Fruit fly (Drosophila melanogaster) whole organism, embryonic: ENCODE data around the gene Sems.
A peak's percentile ranks its signal among the peaks of the same experiment; 100 is the strongest.

Experiments used
- CG11093 ChIP-seq: fragments of 200-800 bp; sonication (Bioruptor generic); IDR thresholded peaks from 3 replicates; pipeline ENCODE4 v1.3.6; 2022; ENCODE audit warnings: missing biosample characterization, missing genetic modification characterization
- CG11504 ChIP-seq: fragments of 200-800 bp; sonication (Bioruptor generic); optimal IDR thresholded peaks from 3 replicates; lab custom pipeline; 2019; ENCODE audit warnings: missing biosample characterization, mild to moderate bottlenecking, missing genetic modification characterization, moderate library complexity
- CG11696 ChIP-seq: fragments of 200-800 bp; sonication (Bioruptor generic); IDR thresholded peaks from 2 replicates; pipeline ENCODE4 v1.3.6; 2022; ENCODE audit warnings: missing biosample characterization, missing genetic modification characterization
- CG1529 ChIP-seq: fragments of 200-800 bp; sonication (Bioruptor generic); optimal IDR thresholded peaks from 3 replicates; lab custom pipeline; 2018; ENCODE audit warnings: missing biosample characterization, missing genetic modification characterization
- CG17829 ChIP-seq: fragments of 200-800 bp; optimal IDR thresholded peaks from 2 replicates; lab custom pipeline; 2019; ENCODE audit warnings: missing biosample characterization, mild to moderate bottlenecking, missing genetic modification characterization, moderate library complexity
- CG2199 ChIP-seq: fragments of 200-800 bp; sonication (Bioruptor generic); IDR thresholded peaks from 3 replicates; pipeline ENCODE4 v1.3.6; 2022; ENCODE audit warnings: missing biosample characterization, missing genetic modification characterization
- CG2678 ChIP-seq: fragments of 200-800 bp; sonication (Bioruptor generic); optimal IDR thresholded peaks from 3 replicates; lab custom pipeline; 2019; ENCODE audit warnings: missing biosample characterization, mild to moderate bottlenecking, missing genetic modification characterization, moderate library complexity
- CG6854 ChIP-seq: fragments of 200-800 bp; sonication (Bioruptor generic); optimal IDR thresholded peaks from 3 replicates; lab custom pipeline; 2017; ENCODE audit warnings: missing biosample characterization, mild to moderate bottlenecking, missing genetic modification characterization
- Chrac-16 ChIP-seq: fragments of 200-800 bp; sonication (Bioruptor generic); optimal IDR thresholded peaks from 3 replicates; lab custom pipeline; 2016; ENCODE audit warnings: missing biosample characterization, missing genetic modification characterization
- D19A ChIP-seq: fragments of 200-800 bp; optimal IDR thresholded peaks from 3 replicates; lab custom pipeline; 2019; ENCODE audit warnings: missing biosample characterization, mild to moderate bottlenecking, missing genetic modification characterization, moderate library complexity
- Dbx ChIP-seq: fragments of 200-800 bp; sonication (Bioruptor generic); IDR thresholded peaks from 3 replicates; pipeline ENCODE4 v1.3.6; 2022; ENCODE audit warnings: missing biosample characterization, missing genetic modification characterization
- E2f1 ChIP-seq: fragments of 200-800 bp; sonication (Bioruptor generic); IDR thresholded peaks from 2 replicates; pipeline ENCODE4 v1.3.6; 2022; ENCODE audit warnings: missing biosample characterization, missing genetic modification characterization
- ERR ChIP-seq: fragments of 200-800 bp; sonication (Bioruptor generic); optimal IDR thresholded peaks from 2 replicates; lab custom pipeline; 2016; ENCODE audit warnings: missing biosample characterization, missing genetic modification characterization
- H15 ChIP-seq: fragments of 200-800 bp; sonication (Bioruptor generic); IDR thresholded peaks from 3 replicates; pipeline ENCODE4 v1.3.6; 2022; ENCODE audit warnings: missing biosample characterization, missing genetic modification characterization
- HLH4C ChIP-seq: fragments of 200-800 bp; sonication (Bioruptor generic); IDR thresholded peaks from 3 replicates; pipeline ENCODE4 v1.3.6; 2022; ENCODE audit warnings: missing biosample characterization, missing genetic modification characterization; ENCODE audit not compliant: partially characterized antibody
- Hey ChIP-seq: fragments of 200-800 bp; sonication (Bioruptor generic); optimal IDR thresholded peaks from 3 replicates; lab custom pipeline; 2018; ENCODE audit warnings: missing biosample characterization, mild to moderate bottlenecking, missing genetic modification characterization
- HmgZ ChIP-seq: fragments of 200-800 bp; sonication (Bioruptor generic); optimal IDR thresholded peaks from 2 replicates; lab custom pipeline; 2018; ENCODE audit warnings: missing biosample characterization, mild to moderate bottlenecking, missing genetic modification characterization
- Kr ChIP-seq: fragments of 200-800 bp; sonication (Bioruptor generic); optimal IDR thresholded peaks from 2 replicates; lab custom pipeline; 2017; ENCODE audit warnings: missing biosample characterization, mild to moderate bottlenecking, missing genetic modification characterization
- Mes4 ChIP-seq: fragments of 200-800 bp; sonication (Bioruptor generic); optimal IDR thresholded peaks from 2 replicates; lab custom pipeline; 2016; ENCODE audit warnings: missing biosample characterization, missing genetic modification characterization
- NfI ChIP-seq: fragments of 200-800 bp; sonication (Bioruptor generic); optimal IDR thresholded peaks from 3 replicates; lab custom pipeline; 2018; ENCODE audit warnings: missing biosample characterization, mild to moderate bottlenecking, missing genetic modification characterization, moderate library complexity
- Oli ChIP-seq: fragments of 200-800 bp; sonication (Bioruptor generic); optimal IDR thresholded peaks from 2 replicates; lab custom pipeline; 2018; ENCODE audit warnings: missing biosample characterization, mild to moderate bottlenecking, missing genetic modification characterization, moderate library complexity
- Ptx1 ChIP-seq: fragments of 200-800 bp; sonication (Bioruptor generic); IDR thresholded peaks from 2 replicates; pipeline ENCODE4 v1.3.6; 2022; ENCODE audit warnings: missing biosample characterization, missing genetic modification characterization
- Rfx ChIP-seq: fragments of 200-800 bp; sonication (Bioruptor generic); IDR thresholded peaks from 2 replicates; pipeline ENCODE4 v1.3.6; 2022; ENCODE audit warnings: missing biosample characterization, missing genetic modification characterization
- Sin3A ChIP-seq: fragments of >200 bp; optimal IDR thresholded peaks from 2 replicates; lab custom pipeline; 2018
- Taf1 ChIP-seq: fragments of 200-800 bp; sonication (Bioruptor generic); IDR thresholded peaks from 2 replicates; pipeline ENCODE4 v1.3.6; 2022; ENCODE audit warnings: missing biosample characterization, missing genetic modification characterization
- Xrp1 ChIP-seq: fragments of 200-800 bp; sonication (Bioruptor generic); IDR thresholded peaks from 2 replicates; pipeline ENCODE4 v1.3.6; 2022; ENCODE audit warnings: missing biosample characterization, missing genetic modification characterization
- chn ChIP-seq: fragments of 200-800 bp; sonication (Bioruptor generic); optimal IDR thresholded peaks from 2 replicates; lab custom pipeline; 2016; ENCODE audit warnings: missing biosample characterization, missing genetic modification characterization
- ci ChIP-seq: fragments of 200-800 bp; sonication (Bioruptor generic); IDR thresholded peaks from 3 replicates; pipeline ENCODE4 v1.3.6; 2022; ENCODE audit warnings: missing biosample characterization, missing genetic modification characterization
- dmrt11E ChIP-seq: fragments of 200-800 bp; sonication (Bioruptor generic); optimal IDR thresholded peaks from 3 replicates; lab custom pipeline; 2018; ENCODE audit warnings: missing biosample characterization, mild to moderate bottlenecking, missing genetic modification characterization, moderate library complexity
- dmrt99B ChIP-seq: fragments of 200-800 bp; sonication (Bioruptor generic); optimal IDR thresholded peaks from 2 replicates; lab custom pipeline; 2018; ENCODE audit warnings: missing biosample characterization, mild to moderate bottlenecking, missing genetic modification characterization, moderate library complexity
- fd3F ChIP-seq: fragments of 200-800 bp; sonication (Bioruptor generic); optimal IDR thresholded peaks from 2 replicates; lab custom pipeline; 2018; ENCODE audit warnings: missing biosample characterization, mild to moderate bottlenecking, missing genetic modification characterization, moderate library complexity
- gem ChIP-seq: fragments of 200-800 bp; sonication (Bioruptor generic); optimal IDR thresholded peaks from 2 replicates; lab custom pipeline; 2019; ENCODE audit warnings: missing biosample characterization, mild to moderate bottlenecking, missing genetic modification characterization, moderate library complexity
- gsb-n ChIP-seq: fragments of 200-800 bp; sonication (Bioruptor generic); optimal IDR thresholded peaks from 3 replicates; lab custom pipeline; 2018; ENCODE audit warnings: missing biosample characterization, mild to moderate bottlenecking, missing genetic modification characterization
- ind ChIP-seq: fragments of 200-800 bp; sonication (Bioruptor generic); optimal IDR thresholded peaks from 3 replicates; lab custom pipeline; 2016; ENCODE audit warnings: missing biosample characterization, missing genetic modification characterization
- inv ChIP-seq: fragments of 200-800 bp; sonication (Bioruptor generic); IDR thresholded peaks from 2 replicates; pipeline ENCODE4 v1.3.6; 2022; ENCODE audit warnings: missing biosample characterization, missing genetic modification characterization; ENCODE audit not compliant: partially characterized antibody
- onecut ChIP-seq: fragments of 200-800 bp; sonication (Bioruptor generic); IDR thresholded peaks from 2 replicates; pipeline ENCODE4 v1.3.6; 2022; ENCODE audit warnings: missing biosample characterization, missing genetic modification characterization
- pan ChIP-seq, 4 experiments: fragments of >200 bp in 3 of 4; fragments of 200-800 bp in 1 of 4; sonication (Bioruptor generic) in 1 of 4; optimal IDR thresholded peaks in 3 of 4; IDR thresholded peaks in 1 of 4; 2 replicates each; pipeline versions ENCODE4 v1.3.6 to Lab custom; 2017 to 2022; ENCODE audit warnings: missing biosample characterization in 2 of 4, missing genetic modification characterization in 2 of 4, mixed read lengths in 1 of 4
- pnt ChIP-seq: fragments of 200-800 bp; sonication (Bioruptor generic); optimal IDR thresholded peaks from 3 replicates; lab custom pipeline; 2016; ENCODE audit warnings: missing biosample characterization, missing genetic modification characterization
- pzg ChIP-seq: fragments of 200-800 bp; sonication (Bioruptor generic); optimal IDR thresholded peaks from 3 replicates; lab custom pipeline; 2018; ENCODE audit warnings: missing biosample characterization, mild to moderate bottlenecking, missing genetic modification characterization, moderate library complexity
- row ChIP-seq: fragments of 200-800 bp; sonication (Bioruptor generic); IDR thresholded peaks from 3 replicates; pipeline ENCODE4 v1.3.6; 2022; ENCODE audit warnings: missing biosample characterization, missing genetic modification characterization
- sens ChIP-seq: fragments of 200-800 bp; sonication (Bioruptor generic); peaks from one replicate; lab custom pipeline; 2016; ENCODE audit warnings: missing biosample characterization, missing genetic modification characterization
- seq ChIP-seq: fragments of 200-800 bp; sonication (Bioruptor generic); IDR thresholded peaks from 2 replicates; pipeline ENCODE4 v1.3.6; 2022; ENCODE audit warnings: missing biosample characterization, missing genetic modification characterization
- slou ChIP-seq: fragments of 200-800 bp; sonication (Bioruptor generic); optimal IDR thresholded peaks from 3 replicates; lab custom pipeline; 2016; ENCODE audit warnings: missing biosample characterization, missing genetic modification characterization
- stwl ChIP-seq: fragments of 200-800 bp; sonication (Bioruptor generic); optimal IDR thresholded peaks from 3 replicates; lab custom pipeline; 2018; ENCODE audit warnings: missing biosample characterization, mild to moderate bottlenecking, missing genetic modification characterization, moderate library complexity
- trh ChIP-seq: fragments of 200-800 bp; sonication (Bioruptor generic); optimal IDR thresholded peaks from 2 replicates; lab custom pipeline; 2016; ENCODE audit warnings: missing biosample characterization, missing genetic modification characterization

Gene Sems

DNA sequence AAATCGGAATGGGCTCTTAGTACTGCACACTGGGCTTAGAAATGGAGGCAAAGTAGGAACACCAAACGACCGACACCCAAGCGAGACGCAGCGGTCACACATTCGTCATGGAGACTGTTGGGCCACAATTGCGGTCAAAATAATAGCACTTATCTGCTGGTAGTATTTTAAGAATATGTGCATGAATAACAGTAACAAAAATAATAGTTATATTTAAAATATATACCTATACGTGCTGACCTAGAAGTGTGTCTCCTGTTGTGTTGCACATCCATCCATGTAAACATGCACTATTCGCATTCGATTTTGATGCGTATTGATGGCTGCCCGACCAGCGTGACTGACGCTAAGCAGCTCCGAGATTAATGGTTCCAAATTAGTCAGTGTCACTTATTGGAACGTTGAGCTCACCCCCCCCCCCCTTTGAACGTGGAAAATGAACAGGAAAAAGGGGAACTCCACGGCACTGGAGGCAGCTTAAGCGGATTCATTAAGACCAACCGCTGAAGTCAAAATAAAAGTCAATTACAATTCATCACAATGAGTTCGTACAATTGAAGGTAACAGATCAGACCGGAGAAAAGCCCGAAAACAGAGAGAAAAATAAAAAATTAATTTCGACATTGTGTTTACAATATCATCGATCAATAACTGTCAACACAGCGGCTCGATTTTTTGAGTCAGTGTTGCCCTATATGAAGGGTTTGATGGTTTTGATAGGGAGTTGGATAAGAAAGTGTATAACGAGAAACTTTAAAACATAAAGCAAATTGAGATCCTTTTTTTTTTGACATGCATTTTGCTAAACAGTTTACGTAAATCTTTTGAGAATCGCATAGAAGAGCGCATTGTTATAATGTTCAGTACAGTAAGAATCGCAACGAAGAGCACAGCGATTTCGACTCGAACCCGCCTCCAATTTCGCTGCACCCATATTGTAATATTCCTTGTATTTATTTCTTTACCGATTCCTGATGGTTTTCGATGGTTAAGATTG lies 3.6 kb downstream of the Sems start (continued):
- no peak for TF ChIP-seq seq (GFP tag; lab: Robert Waterston, UW)
- TF ChIP-seq E2f1 (GFP tag; lab: Robert Waterston, UW): 0 out of 2 replicates have a peak, but pooled peaks have one; percentile 16
- no peak for TF ChIP-seq Sin3A (lab: Kevin White, UChicago)
- 0 out of 3 replicates have a peak, but pooled peaks have one; percentile 29 for TF ChIP-seq row (GFP tag; lab: Robert Waterston, UW)
- TF ChIP-seq HLH4C: no peak
- no peak for TF ChIP-seq onecut (GFP tag; lab: Robert Waterston, UW)
- 0 out of 2 replicates have a peak, but pooled peaks have one; percentile 9 for TF ChIP-seq Rfx (GFP tag; lab: Robert Waterston, UW)
- no peak for TF ChIP-seq Chrac-16 (GFP tag; lab: Kevin White, UChicago)
- TF ChIP-seq Ptx1 (GFP tag; lab: Robert Waterston, UW): peak; percentile 34; the same call in 1 of the 2 replicates
- no peak for TF ChIP-seq trh (GFP tag; lab: Kevin White, UChicago)
- no peak for TF ChIP-seq CG2678
- no peak for TF ChIP-seq pan (optimal IDR thresholded peaks at IDR 0.05; lab: Kevin White, UChicago)
- peak in 1 of 2 experiments; percentile 53 for TF ChIP-seq pan (GFP tag; optimal IDR thresholded peaks at IDR 0.05 in 1 of 2, IDR thresholded peaks at IDR 0.05 in 1 of 2)
- TF ChIP-seq dmrt11E: peak; percentile 5
- TF ChIP-seq pzg (GFP tag; lab: Kevin White, UChicago): no peak
- no peak for TF ChIP-seq CG1529 (GFP tag; lab: Kevin White, UChicago)
- TF ChIP-seq gem (tag; lab: Kevin White, UChicago): peak; percentile 8
- no peak for TF ChIP-seq Taf1
- peak; percentile 40 for TF ChIP-seq CG17829 (tag; lab: Kevin White, UChicago)
- TF ChIP-seq dmrt99B (tag; lab: Kevin White, UChicago): peak; percentile 14
- TF ChIP-seq ind (GFP tag; lab: Kevin White, UChicago): no peak
- no peak for TF ChIP-seq Dbx (GFP tag; lab: Robert Waterston, UW)
- TF ChIP-seq Mes4 (GFP tag; lab: Kevin White, UChicago): no peak
- TF ChIP-seq Oli (tag; lab: Kevin White, UChicago): peak; percentile 11
- TF ChIP-seq Kr (GFP tag; lab: Kevin White, UChicago): no peak
- TF ChIP-seq sens (GFP tag; lab: Kevin White, UChicago): peak; percentile 44
- TF ChIP-seq Xrp1 (GFP tag; lab: Robert Waterston, UW): 0 out of 2 replicates have a peak, but pooled peaks have one; percentile 52
- no peak for TF ChIP-seq Hey (tag; lab: Kevin White, UChicago)
- no peak for TF ChIP-seq ERR
- TF ChIP-seq CG11504 (tag; lab: Kevin White, UChicago): peak; percentile 6
- TF ChIP-seq CG11696 (GFP tag; lab: Robert Waterston, UW): peak; percentile 77
- TF ChIP-seq ci (GFP tag; lab: Robert Waterston, UW): 0 out of 3 replicates have a peak, but pooled peaks have one; percentile 41
- no peak for TF ChIP-seq stwl
- 0 out of 3 replicates have a peak, but pooled peaks have one; percentile 29 for TF ChIP-seq H15
- no peak for TF ChIP-seq fd3F (GFP tag; lab: Kevin White, UChicago)
- TF ChIP-seq HmgZ (tag; lab: Kevin White, UChicago): no peak
- TF ChIP-seq gsb-n (tag; lab: Kevin White, UChicago): peak; percentile 46
- peak; percentile 73 for TF ChIP-seq D19A (tag; lab: Kevin White, UChicago)
- no peak for TF ChIP-seq CG2199
- TF ChIP-seq CG11093 (GFP tag; lab: Robert Waterston, UW): 0 out of 3 replicates have a peak, but pooled peaks have one; percentile 29
- no peak for TF ChIP-seq pnt (GFP tag; lab: Kevin White, UChicago)
- no peak for TF ChIP-seq slou
- TF ChIP-seq NfI (GFP tag; lab: Kevin White, UChicago): no peak
- no peak for TF ChIP-seq chn
- no peak for TF ChIP-seq CG6854 (GFP tag; lab: Kevin White, UChicago)
- TF ChIP-seq inv (GFP tag; lab: Robert Waterston, UW): no peak
- TF ChIP-seq, all 482 proteins: peak for 37
